Fruit fly (Drosophila melanogaster) whole organism, pupa: ENCODE data around the gene stck.

Experiments
- CG15710 ChIP-seq: fragments of 200-800 bp; sonication (Bioruptor generic); optimal IDR thresholded peaks from 2 replicates; lab custom pipeline; 2018; ENCODE audit warnings: missing biosample characterization, mild to moderate bottlenecking, missing genetic modification characterization, moderate library complexity
- CG32121 ChIP-seq: fragments of 200-800 bp; sonication (Bioruptor generic); IDR thresholded peaks from 2 replicates; pipeline ENCODE4 v1.3.6; 2022; ENCODE audit warnings: missing biosample characterization, missing genetic modification characterization
- CG4496 ChIP-seq: fragments of 200-800 bp; sonication (Bioruptor generic); IDR thresholded peaks from 3 replicates; pipeline ENCODE4 v1.3.6; 2022; ENCODE audit warnings: missing biosample characterization, missing genetic modification characterization
- CG8301 ChIP-seq: fragments of 200-800 bp; sonication (Bioruptor generic); optimal IDR thresholded peaks from 2 replicates; lab custom pipeline; 2018; ENCODE audit warnings: missing biosample characterization, mild to moderate bottlenecking, missing genetic modification characterization
- D1 ChIP-seq: fragments of 200-800 bp; sonication (Bioruptor generic); optimal IDR thresholded peaks from 2 replicates; lab custom pipeline; 2018; ENCODE audit warnings: missing biosample characterization, mild to moderate bottlenecking, missing genetic modification characterization, moderate library complexity
- fd96Ca ChIP-seq: fragments of 200-800 bp; sonication (Bioruptor generic); IDR thresholded peaks from 3 replicates; pipeline ENCODE4 v1.3.6; 2022; ENCODE audit warnings: missing biosample characterization, missing genetic modification characterization

- no peak for TF ChIP-seq CG8301 (tag; lab: Kevin White, UChicago)
- TF ChIP-seq D1 (tag; lab: Kevin White, UChicago) = no peak
- no peak for TF ChIP-seq CG15710 (tag; lab: Kevin White, UChicago)
- TF ChIP-seq fd96Ca (GFP tag; lab: Robert Waterston, UW) = no peak
- no peak for TF ChIP-seq CG4496 (GFP tag; lab: Robert Waterston, UW)
- TF ChIP-seq CG32121 (GFP tag; lab: Robert Waterston, UW) = no peak
These were observed 39.6 kb upstream of the stck start, which contains the start of gene Ctr1B for dm6 chr3R:8317215-8317614.
